Worm (Caenorhabditis elegans) whole organism, L2 larva: ENCODE data around the gene W08A12.2.

ENCODE experiments used
- R02D3.7 ChIP-seq: fragments of 150-350 bp; optimal IDR thresholded peaks from 2 replicates; lab custom pipeline; 2014; ENCODE audit warnings: missing biosample characterization, missing genetic modification characterization
- Y55F3AM.14 ChIP-seq: fragments of 200-800 bp; sonication (Bioruptor generic); optimal IDR thresholded peaks from 2 replicates; lab custom pipeline; 2018; ENCODE audit warnings: mild to moderate bottlenecking, missing genetic modification characterization, missing compliant biosample characterization
- ceh-82 ChIP-seq: fragments of 150-350 bp; optimal IDR thresholded peaks from 2 replicates; lab custom pipeline; 2014; ENCODE audit warnings: missing biosample characterization, missing genetic modification characterization
- egl-27 ChIP-seq: sonication (generic microtip); optimal IDR thresholded peaks from 3 replicates; lab custom pipeline; 2017; ENCODE audit warnings: missing biosample characterization, missing genetic modification reagents, missing genetic modification characterization
- elt-3 ChIP-seq: sonication (generic microtip); optimal IDR thresholded peaks from 2 replicates; lab custom pipeline; 2017; ENCODE audit warnings: missing biosample characterization, missing genetic modification characterization
- lin-39 ChIP-seq: fragments of 150-350 bp; optimal IDR thresholded peaks from 2 replicates; lab custom pipeline; 2014; ENCODE audit warnings: missing biosample characterization, missing genetic modification reagents, missing genetic modification characterization
- nhr-11 ChIP-seq: fragments of 150-350 bp; optimal IDR thresholded peaks from 2 replicates; lab custom pipeline; 2014; ENCODE audit warnings: missing biosample characterization, missing genetic modification characterization
- nhr-12 ChIP-seq: fragments of 150-350 bp; optimal IDR thresholded peaks from 2 replicates; lab custom pipeline; 2014; ENCODE audit warnings: missing biosample characterization, missing genetic modification characterization
- skn-1 ChIP-seq: sonication (generic microtip); optimal IDR thresholded peaks from 2 replicates; lab custom pipeline; 2017; ENCODE audit warnings: missing biosample characterization, missing genetic modification characterization
- snpc-4 ChIP-seq: fragments of 150-350 bp; optimal IDR thresholded peaks from 2 replicates; lab custom pipeline; 2014; ENCODE audit warnings: missing biosample characterization, missing genetic modification characterization
- zag-1 ChIP-seq: fragments of 150-350 bp; optimal IDR thresholded peaks from 2 replicates; lab custom pipeline; 2014; ENCODE audit warnings: missing biosample characterization, missing genetic modification characterization
- ztf-11 ChIP-seq: sonication (generic microtip); optimal IDR thresholded peaks from 2 replicates; lab custom pipeline; 2017; ENCODE audit warnings: missing biosample characterization, missing genetic modification characterization
- ztf-4 ChIP-seq: fragments of 150-350 bp; optimal IDR thresholded peaks from 2 replicates; lab custom pipeline; 2014; ENCODE audit warnings: missing biosample characterization, missing genetic modification characterization

- TF ChIP-seq R02D3.7 (tag; lab: Kevin White, UChicago), result no peak
- TF ChIP-seq zag-1 (tag; lab: Kevin White, UChicago), result no peak
- no peak for TF ChIP-seq elt-3 (tag; lab: Kevin White, UChicago)
- no peak for TF ChIP-seq ztf-11
- no peak for TF ChIP-seq nhr-11 (tag; lab: Kevin White, UChicago)
- no peak for TF ChIP-seq ceh-82 (tag; lab: Kevin White, UChicago)
- no peak for TF ChIP-seq nhr-12 (tag; lab: Kevin White, UChicago)
- TF ChIP-seq skn-1 (tag; lab: Kevin White, UChicago), result no peak
- TF ChIP-seq snpc-4, result no peak
- no peak for TF ChIP-seq lin-39 (tag; lab: Kevin White, UChicago)
- TF ChIP-seq ztf-4 (tag; lab: Kevin White, UChicago), result no peak
- TF ChIP-seq Y55F3AM.14 (GFP tag; lab: Kevin White, UChicago), result no peak
- no peak for TF ChIP-seq egl-27 (tag; lab: Kevin White, UChicago)
Observed at ce11 chrV:3714750-3715149, 29.1 kb upstream of the W08A12.2 start.
